Worm (Caenorhabditis elegans) whole organism, early embryonic: Measurements from ENCODE around the gene figl-1.
A peak's percentile ranks its signal among the peaks of the same experiment; 100 is the strongest.

Experiments used
- B0310.2 ChIP-seq: sonication (generic microtip); optimal IDR thresholded peaks from 2 replicates; lab custom pipeline; 2016; ENCODE audit warnings: mild to moderate bottlenecking, missing genetic modification characterization, missing compliant biosample characterization
- F13C5.2 ChIP-seq: sonication (generic microtip); optimal IDR thresholded peaks from 2 replicates; lab custom pipeline; 2017; ENCODE audit warnings: mild to moderate bottlenecking, missing genetic modification characterization, inconsistent platforms, missing compliant biosample characterization
- aly-1 ChIP-seq: sonication (generic microtip); optimal IDR thresholded peaks from 2 replicates; lab custom pipeline; 2016; ENCODE audit warnings: missing genetic modification characterization, missing compliant biosample characterization
- ama-1 ChIP-seq: fragments of 150-350 bp; optimal IDR thresholded peaks from 2 replicates; lab custom pipeline; 2014
- ceh-13 ChIP-seq: fragments of 200-800 bp; sonication (Bioruptor generic); optimal IDR thresholded peaks from 2 replicates; lab custom pipeline; 2018; ENCODE audit warnings: mild to moderate bottlenecking, missing genetic modification characterization, missing compliant biosample characterization
- ceh-36 ChIP-seq: sonication (generic microtip); optimal IDR thresholded peaks from 2 replicates; lab custom pipeline; 2016; ENCODE audit warnings: missing genetic modification characterization, inconsistent platforms, missing compliant biosample characterization
- ets-7 ChIP-seq: sonication (generic microtip); optimal IDR thresholded peaks from 2 replicates; lab custom pipeline; 2016; ENCODE audit warnings: missing genotype, missing genetic modification characterization, missing compliant biosample characterization
- flt-1 ChIP-seq: fragments of 200-800 bp; sonication (Bioruptor generic); IDR thresholded peaks from 2 replicates; pipeline ENCODE4 v1.3.6; 2022; ENCODE audit warnings: missing genetic modification characterization, missing compliant biosample characterization
- hmbx-1 ChIP-seq: sonication (generic microtip); optimal IDR thresholded peaks from 2 replicates; lab custom pipeline; 2016; ENCODE audit warnings: mild to moderate bottlenecking, missing genetic modification characterization, missing compliant biosample characterization
- hmg-4 ChIP-seq: fragments of 200-800 bp; sonication (Bioruptor generic); optimal IDR thresholded peaks from 2 replicates; lab custom pipeline; 2018; ENCODE audit warnings: mild to moderate bottlenecking, missing genetic modification characterization, missing compliant biosample characterization
- hnd-1 ChIP-seq: sonication (generic microtip); optimal IDR thresholded peaks from 2 replicates; lab custom pipeline; 2016; ENCODE audit warnings: missing genetic modification characterization, missing compliant biosample characterization
- pes-1 ChIP-seq: fragments of 200-800 bp; sonication (Bioruptor generic); IDR thresholded peaks from 2 replicates; pipeline ENCODE4 v1.3.6; 2022; ENCODE audit warnings: missing genetic modification reagents, missing genetic modification characterization, missing compliant biosample characterization
- scrt-1 ChIP-seq: fragments of 200-800 bp; sonication (Bioruptor generic); IDR thresholded peaks from 2 replicates; pipeline ENCODE4 v1.3.6; 2022; ENCODE audit warnings: missing genetic modification characterization, missing compliant biosample characterization
- sea-1 ChIP-seq: fragments of 200-800 bp; sonication (Bioruptor generic); conservative IDR thresholded peaks from 2 replicates; pipeline ENCODE4 v1.3.6; 2022; ENCODE audit warnings: missing genetic modification characterization, missing compliant biosample characterization
- tbx-11 ChIP-seq: fragments of 200-800 bp; sonication (Bioruptor generic); IDR thresholded peaks from 2 replicates; pipeline ENCODE4 v1.3.6; 2022; ENCODE audit warnings: missing genetic modification characterization, missing compliant biosample characterization
- tbx-37 ChIP-seq: fragments of 200-800 bp; sonication (Bioruptor generic); conservative IDR thresholded peaks from 2 replicates; pipeline ENCODE4 v1.3.6; 2022; ENCODE audit warnings: missing genetic modification reagents, missing genetic modification characterization, missing compliant biosample characterization
- tra-4 ChIP-seq: sonication (generic microtip); optimal IDR thresholded peaks from 2 replicates; lab custom pipeline; 2017; ENCODE audit warnings: missing genetic modification characterization, missing compliant biosample characterization

Gene figl-1

DNA sequence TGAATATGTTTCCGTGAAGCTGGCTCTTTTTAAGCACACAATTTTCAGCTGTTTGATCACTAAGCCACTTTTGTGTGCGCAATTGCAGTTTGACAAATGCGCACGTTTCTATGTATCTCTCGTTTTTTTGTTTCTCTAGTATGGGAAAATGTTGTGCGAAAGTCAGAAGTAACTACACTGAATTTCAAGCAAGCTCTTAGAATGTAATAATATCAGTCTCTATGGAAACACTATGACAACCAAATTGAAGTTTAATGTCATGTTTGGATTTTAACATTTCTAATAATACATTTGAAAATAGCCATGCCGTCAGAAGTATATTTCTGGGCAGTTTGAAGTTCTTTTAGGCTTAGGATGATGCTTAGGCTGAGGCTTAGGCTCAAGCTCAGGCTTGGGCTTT is 25.9 kb downstream of the figl-1 start, which contains the start of gene ZC132.9:
ZC132.9 (minus strand) TSS at position 101 of the 400 bp plus-strand sequence.
- TF ChIP-seq flt-1 (GFP tag; lab: Robert Waterston, UW) (no peak), ama-1 (lab: Kevin White, UChicago) (no peak)

DNA sequence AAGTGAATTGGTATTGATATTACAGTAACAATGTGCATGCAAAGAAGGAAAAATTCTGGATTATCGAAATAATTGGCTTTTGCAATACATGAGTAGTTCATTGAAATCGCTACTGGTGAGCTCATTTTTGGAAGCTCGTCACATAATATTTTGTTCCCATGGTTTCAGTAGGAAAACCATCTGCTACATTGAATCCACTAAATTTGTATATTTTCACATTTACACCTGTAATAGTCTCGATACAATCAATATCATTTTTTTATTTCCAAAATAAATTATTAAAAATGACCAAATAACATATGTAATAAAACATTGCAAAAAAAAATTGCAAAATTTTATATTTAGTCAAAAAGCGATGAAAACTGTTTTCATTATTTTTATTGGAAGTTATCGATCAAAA is 30.7 kb downstream of the figl-1 start, which contains the start of gene srh-192:
srh-192 (minus strand) TSS at position 101 of the 400 bp plus-strand sequence.
- TF ChIP-seq sea-1 (GFP tag; lab: Robert Waterston, UW) = no peak
- no peak for TF ChIP-seq ceh-13 (GFP tag; lab: Kevin White, UChicago)
- TF ChIP-seq B0310.2 = no peak
- no peak for TF ChIP-seq tra-4 (tag; lab: Kevin White, UChicago)
- TF ChIP-seq hnd-1 = no peak
- no peak for TF ChIP-seq aly-1 (tag; lab: Kevin White, UChicago)

DNA sequence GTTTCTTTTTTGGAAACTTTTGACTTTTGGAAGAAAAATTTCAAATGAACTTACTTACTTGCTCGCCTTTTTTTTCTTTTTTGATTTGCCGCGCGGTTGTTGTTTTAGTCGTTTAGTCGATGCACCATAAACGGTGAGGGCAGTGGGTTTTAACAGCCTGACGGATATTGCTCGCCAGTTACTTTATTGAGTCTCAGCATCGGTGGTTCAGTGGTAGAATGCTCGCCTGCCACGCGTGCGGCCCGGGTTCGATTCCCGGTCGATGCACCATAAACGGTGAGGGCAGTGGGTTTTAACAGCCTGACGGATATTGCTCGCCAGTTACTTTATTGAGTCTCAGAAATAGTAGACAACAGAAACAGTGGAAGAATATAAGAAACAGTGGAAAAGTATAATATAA is 35.4 kb downstream of the figl-1 start:
- TF ChIP-seq scrt-1 (GFP tag; lab: Robert Waterston, UW) = peak; percentile 46; the same call in 1 of the 2 replicates
- 0 out of 2 replicates have a peak, but pooled peaks have one; percentile 35 for TF ChIP-seq sea-1 (GFP tag; lab: Robert Waterston, UW)
- peak; percentile 23; the same call in 1 of the 2 replicates for TF ChIP-seq flt-1 (GFP tag; lab: Robert Waterston, UW)
- peak; percentile 68 for TF ChIP-seq pes-1 (GFP tag; lab: Robert Waterston, UW)

DNA sequence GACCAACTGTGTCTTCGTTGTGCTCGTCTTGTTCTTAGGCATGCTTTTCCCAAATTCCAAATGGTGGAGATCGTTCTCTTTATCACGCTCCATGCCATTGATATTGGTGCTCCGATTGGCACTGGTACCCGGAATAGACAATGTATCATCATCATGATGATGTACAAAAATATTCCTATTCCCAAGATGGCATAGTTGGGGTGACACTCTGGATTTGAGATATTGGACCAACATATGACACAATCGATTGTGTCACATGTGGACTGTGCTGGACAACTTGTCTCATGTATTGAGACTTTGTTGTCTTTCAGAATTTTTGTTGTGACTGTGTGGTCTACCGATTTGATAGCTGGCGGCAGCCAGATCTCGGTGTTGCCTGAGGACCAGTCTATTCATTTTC is 41.6 kb downstream of the figl-1 start:
- TF ChIP-seq tra-4 (tag; lab: Kevin White, UChicago) = no peak
- TF ChIP-seq ceh-13 (GFP tag; lab: Kevin White, UChicago) = no peak
- no peak for TF ChIP-seq scrt-1 (GFP tag; lab: Robert Waterston, UW)

DNA sequence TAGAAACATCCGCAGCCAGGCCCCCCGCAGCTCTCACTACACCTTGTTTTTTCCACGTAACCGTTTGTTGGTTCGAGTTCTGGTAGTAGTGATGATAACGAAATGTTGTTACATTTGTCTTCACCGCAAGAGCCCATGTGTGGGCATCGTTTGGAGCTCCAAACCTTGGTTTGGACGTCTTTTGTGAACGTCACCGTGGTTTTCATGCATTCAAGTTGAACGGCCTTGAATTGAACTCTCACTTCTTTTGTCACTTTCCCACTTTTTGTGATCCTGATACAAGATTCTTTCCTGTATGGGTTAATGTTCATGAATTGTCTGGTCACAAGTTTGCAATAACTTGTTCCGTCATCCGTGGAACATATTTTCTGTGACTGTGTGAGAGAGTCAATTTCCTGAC is 42.0 kb downstream of the figl-1 start:
- no peak for TF ChIP-seq F13C5.2 (tag; lab: Kevin White, UChicago)
- no peak for TF ChIP-seq tbx-11 (GFP tag; lab: Robert Waterston, UW)
- no peak for TF ChIP-seq aly-1 (tag; lab: Kevin White, UChicago)
- no peak for TF ChIP-seq flt-1 (GFP tag; lab: Robert Waterston, UW)
- no peak for TF ChIP-seq ceh-36 (tag; lab: Kevin White, UChicago)
- no peak for TF ChIP-seq pes-1 (GFP tag; lab: Robert Waterston, UW)
- no peak for TF ChIP-seq tra-4 (tag; lab: Kevin White, UChicago)
- no peak for TF ChIP-seq ets-7 (tag; lab: Kevin White, UChicago)
- TF ChIP-seq ama-1 (lab: Kevin White, UChicago) = no peak
- TF ChIP-seq B0310.2 = no peak
- TF ChIP-seq sea-1 (GFP tag; lab: Robert Waterston, UW) = no peak
- no peak for TF ChIP-seq scrt-1 (GFP tag; lab: Robert Waterston, UW)
- no peak for TF ChIP-seq tbx-37 (GFP tag; lab: Robert Waterston, UW)
- TF ChIP-seq hmbx-1 (tag; lab: Kevin White, UChicago) = no peak
- no peak for TF ChIP-seq hnd-1
- no peak for TF ChIP-seq hmg-4 (GFP tag; lab: Kevin White, UChicago)
- TF ChIP-seq ceh-13 (GFP tag; lab: Kevin White, UChicago) = no peak

DNA sequence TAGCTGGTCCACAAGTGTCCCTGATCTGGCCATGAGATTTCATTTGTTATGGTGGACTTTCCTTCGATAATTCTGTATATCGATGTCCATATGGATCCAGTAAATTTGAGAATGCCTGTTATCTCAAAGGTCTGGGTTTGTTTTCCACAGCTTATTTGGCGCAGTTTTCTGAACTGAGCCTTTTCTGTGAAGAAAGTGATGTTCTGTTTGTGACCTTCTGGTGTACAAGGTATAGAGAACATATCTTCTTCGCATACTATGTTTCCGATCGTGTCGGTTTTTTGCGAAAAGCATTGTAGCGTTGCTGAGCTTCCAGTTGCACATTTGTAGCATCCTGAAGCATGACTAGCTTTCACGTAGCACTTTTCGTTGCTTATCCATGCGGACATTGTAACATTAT is 43.0 kb downstream of the figl-1 start:
- no peak for TF ChIP-seq tbx-37 (GFP tag; lab: Robert Waterston, UW)
- TF ChIP-seq hnd-1 = no peak
- no peak for TF ChIP-seq scrt-1 (GFP tag; lab: Robert Waterston, UW)

DNA sequence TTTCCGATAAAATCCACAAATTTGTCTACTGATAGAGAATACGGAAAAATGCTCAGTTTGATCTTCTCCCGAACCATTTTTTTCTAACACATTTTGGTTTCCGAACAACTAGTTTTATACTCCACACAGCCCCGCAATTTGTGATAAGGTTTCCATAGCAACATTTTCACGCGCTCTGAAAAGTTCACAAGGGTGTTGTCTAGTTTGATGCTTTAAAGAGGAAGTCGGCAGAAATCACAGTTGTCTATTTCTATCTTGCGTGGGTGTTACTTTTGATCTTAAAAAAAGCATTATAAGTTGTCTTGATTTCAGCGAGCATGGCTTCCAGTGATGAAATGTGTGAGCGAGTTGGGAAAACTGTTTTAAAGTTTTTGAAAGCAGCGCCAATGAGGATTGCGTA is 46.1 kb downstream of the figl-1 start, which contains the start of gene ZC132.3:
ZC132.3 (minus strand) TSS at position 101 of the 400 bp plus-strand sequence.
- TF ChIP-seq aly-1 (tag; lab: Kevin White, UChicago) = no peak
- no peak for TF ChIP-seq ceh-13 (GFP tag; lab: Kevin White, UChicago)
- TF ChIP-seq F13C5.2 (tag; lab: Kevin White, UChicago) = no peak
- no peak for TF ChIP-seq tra-4 (tag; lab: Kevin White, UChicago)
- TF ChIP-seq B0310.2 = no peak
- no peak for TF ChIP-seq sea-1 (GFP tag; lab: Robert Waterston, UW)
- TF ChIP-seq hmg-4 (GFP tag; lab: Kevin White, UChicago) = no peak
- no peak for TF ChIP-seq flt-1 (GFP tag; lab: Robert Waterston, UW)
- no peak for TF ChIP-seq ceh-36 (tag; lab: Kevin White, UChicago)
- no peak for TF ChIP-seq scrt-1 (GFP tag; lab: Robert Waterston, UW)
- no peak for TF ChIP-seq ama-1 (lab: Kevin White, UChicago)
- no peak for TF ChIP-seq tbx-11 (GFP tag; lab: Robert Waterston, UW)

DNA sequence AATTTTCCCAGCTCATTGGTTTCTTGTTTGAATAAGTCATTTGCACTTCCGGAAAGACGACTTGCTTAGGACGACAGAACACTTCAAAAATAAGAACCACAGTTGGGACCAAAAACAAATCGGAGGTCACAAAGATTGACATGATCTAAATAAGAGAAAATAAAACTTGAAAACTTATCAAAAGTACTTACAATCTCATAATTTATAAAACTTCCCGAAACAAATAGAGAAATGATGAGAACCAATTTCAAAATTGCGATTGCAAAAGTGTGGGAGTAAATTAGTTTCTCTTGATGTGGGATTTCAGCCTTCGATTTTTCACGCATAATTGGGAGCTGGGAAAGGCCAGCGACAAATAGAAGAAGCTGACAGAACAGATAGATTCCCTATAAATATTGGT is 47.2 kb downstream of the figl-1 start, which contains the start of gene ZC132.11:
ZC132.11 (minus strand) TSS at position 101 of the 400 bp plus-strand sequence.
- TF ChIP-seq scrt-1 (GFP tag; lab: Robert Waterston, UW) (no peak), F13C5.2 (tag; lab: Kevin White, UChicago) (no peak), tra-4 (tag; lab: Kevin White, UChicago) (no peak), tbx-37 (GFP tag; lab: Robert Waterston, UW) (no peak), ceh-13 (GFP tag; lab: Kevin White, UChicago) (no peak), pes-1 (GFP tag; lab: Robert Waterston, UW) (no peak), flt-1 (GFP tag; lab: Robert Waterston, UW) (no peak), ets-7 (tag; lab: Kevin White, UChicago) (no peak), B0310.2 (no peak), hnd-1 (no peak), aly-1 (tag; lab: Kevin White, UChicago) (no peak), hmbx-1 (tag; lab: Kevin White, UChicago) (no peak), hmg-4 (GFP tag; lab: Kevin White, UChicago) (no peak), ama-1 (lab: Kevin White, UChicago) (no peak), sea-1 (GFP tag; lab: Robert Waterston, UW) (no peak), ceh-36 (tag; lab: Kevin White, UChicago) (no peak)
